Fruit fly (Drosophila melanogaster): ENCODE measurements around the gene ome.

ome gene

dm6 chr3L:14678097-14678679, 5.5 kb downstream of the ome start, which contains the start of gene CG4914 (continued):
- TF ChIP-seq CG1529 (GFP tag; optimal IDR thresholded peaks at IDR 0.05) = peak; percentile 70
- peak; percentile 42 for TF ChIP-seq Hsf (GFP tag; optimal IDR thresholded peaks at IDR 0.05)
- TF ChIP-seq CG14441 (GFP tag; IDR thresholded peaks at IDR 0.05) = peak; percentile 31; the same call in 1 of the 2 replicates
- TF ChIP-seq CG15696 (tag; optimal IDR thresholded peaks at IDR 0.05) = peak; percentile 58
- TF ChIP-seq CG18764 (GFP tag; optimal IDR thresholded peaks at IDR 0.05) = peak; percentile 37
- no peak for TF ChIP-seq hth (optimal IDR thresholded peaks at IDR 0.05)
- peak; percentile 67 for TF ChIP-seq org-1 (GFP tag; optimal IDR thresholded peaks at IDR 0.05)
- peak; percentile 46; the same call in 1 of the 2 replicates for TF ChIP-seq CG10366 (GFP tag; IDR thresholded peaks at IDR 0.05)
- TF ChIP-seq CG12659 (GFP tag; optimal IDR thresholded peaks at IDR 0.05) = peak; percentile 67
- peak; percentile 3 for TF ChIP-seq Hmx (GFP tag; optimal IDR thresholded peaks at IDR 0.05)
- TF ChIP-seq NC2β (GFP tag; optimal IDR thresholded peaks at IDR 0.05) = peak; percentile 14
- no peak for TF ChIP-seq fu2 (GFP tag; optimal IDR thresholded peaks at IDR 0.05)
- TF ChIP-seq Abd-B (GFP tag; optimal IDR thresholded peaks at IDR 0.05) = peak; percentile 82
- peak; percentile 53 for TF ChIP-seq CG2116 (GFP tag; optimal IDR thresholded peaks at IDR 0.05)
- peak; percentile 82 for TF ChIP-seq ci (GFP tag; IDR thresholded peaks at IDR 0.05)
- TF ChIP-seq scrt (GFP tag; optimal IDR thresholded peaks at IDR 0.05) = peak; percentile 30
- TF ChIP-seq GATAe (GFP tag; conservative IDR thresholded peaks at IDR 0.05) = no peak
- peak; percentile 69 for TF ChIP-seq sisA (GFP tag; IDR thresholded peaks at IDR 0.05)
- peak; percentile 54 for TF ChIP-seq CG4730 (GFP tag; IDR thresholded peaks at IDR 0.05)
- no peak for TF ChIP-seq mld (GFP tag; IDR thresholded peaks at IDR 0.05; ENCODE audit: partially characterized antibody)
- TF ChIP-seq CG18262 (tag; optimal IDR thresholded peaks at IDR 0.05) = peak; percentile 94
- TF ChIP-seq CoRest (tag; optimal IDR thresholded peaks at IDR 0.05) = peak; percentile 88
- peak; percentile 70 for TF ChIP-seq Nf-YB (GFP tag; optimal IDR thresholded peaks at IDR 0.05)
- peak; percentile 87 for TF ChIP-seq CG30403 (GFP tag; optimal IDR thresholded peaks at IDR 0.05)
- TF ChIP-seq bcd (GFP tag; optimal IDR thresholded peaks at IDR 0.05) = peak; percentile 77
- TF ChIP-seq tll (GFP tag; optimal IDR thresholded peaks at IDR 0.05) = no peak
- TF ChIP-seq h (optimal IDR thresholded peaks at IDR 0.05) = no peak
- TF ChIP-seq ranshi (GFP tag; IDR thresholded peaks at IDR 0.05) = peak; percentile 26; the same call in 1 of the 2 replicates
- no peak for TF ChIP-seq danr (GFP tag; IDR thresholded peaks at IDR 0.05)
- no peak for TF ChIP-seq exex (tag; optimal IDR thresholded peaks at IDR 0.05)
- peak; percentile 69 for TF ChIP-seq CG17359 (tag; optimal IDR thresholded peaks at IDR 0.05)
- TF ChIP-seq zfh1 (GFP tag; IDR thresholded peaks at IDR 0.05) = peak; percentile 79
- no peak for TF ChIP-seq bowl (GFP tag; IDR thresholded peaks at IDR 0.05)
- TF ChIP-seq CG12071 (GFP tag; optimal IDR thresholded peaks at IDR 0.05) = no peak
- TF ChIP-seq nerfin-2 (GFP tag; IDR thresholded peaks at IDR 0.05; ENCODE audit: partially characterized antibody) = no peak
- TF ChIP-seq Spps (tag; optimal IDR thresholded peaks at IDR 0.05) = peak; percentile 77
- peak; percentile 55 for TF ChIP-seq NfI (GFP tag; optimal IDR thresholded peaks at IDR 0.05)
- no peak for TF ChIP-seq grn (GFP tag; optimal IDR thresholded peaks at IDR 0.05)
- 0 out of 2 replicates have a peak, but pooled peaks have one; percentile 12 for TF ChIP-seq sim (GFP tag; IDR thresholded peaks at IDR 0.05)
- TF ChIP-seq CG4360 (GFP tag; IDR thresholded peaks at IDR 0.05) = 0 out of 2 replicates have a peak, but pooled peaks have one; percentile 27
- TF ChIP-seq hbn (GFP tag; IDR thresholded peaks at IDR 0.05; ENCODE audit: partially characterized antibody) = no peak
- TF ChIP-seq CG10543 (GFP tag; optimal IDR thresholded peaks at IDR 0.05) = no peak
- peak; percentile 85 for TF ChIP-seq CG11504 (tag; optimal IDR thresholded peaks at IDR 0.05)
- peak; percentile 47 for TF ChIP-seq Hmr (GFP tag; optimal IDR thresholded peaks at IDR 0.05)
- TF ChIP-seq Drgx (GFP tag; IDR thresholded peaks at IDR 0.05) = peak; percentile 54; the same call in 1 of the 2 replicates
- TF ChIP-seq Mad (GFP tag; optimal IDR thresholded peaks at IDR 0.05) = peak; percentile 17
- no peak for TF ChIP-seq D19B (GFP tag; optimal IDR thresholded peaks at IDR 0.05)
- 0 out of 2 replicates have a peak, but pooled peaks have one; percentile 33 for TF ChIP-seq Rx (GFP tag; IDR thresholded peaks at IDR 0.05)
- peak; percentile 89 for TF ChIP-seq CG12391 (tag; optimal IDR thresholded peaks at IDR 0.05)
- no peak for TF ChIP-seq ham (GFP tag; IDR thresholded peaks at IDR 0.05)

Measured in whole organism, embryonic.